Worm (Caenorhabditis elegans) whole organism, L4/young adult: ENCODE data around the gene C04E6.4.

ENCODE experiments used
- W03F9.2 ChIP-seq: fragments of 150-350 bp; optimal IDR thresholded peaks from 2 replicates; lab custom pipeline; 2014; ENCODE audit warnings: missing biosample characterization, missing genetic modification characterization
- dao-5 ChIP-seq: sonication (generic microtip); optimal IDR thresholded peaks from 2 replicates; lab custom pipeline; 2016; ENCODE audit warnings: missing genotype, missing genetic modification characterization, moderate library complexity, missing compliant biosample characterization
- him-1 ChIP-seq: sonication (generic microtip); optimal IDR thresholded peaks from 2 replicates; lab custom pipeline; 2016; ENCODE audit warnings: missing genotype, missing genetic modification reagents, missing genetic modification characterization, missing compliant biosample characterization

- no peak for TF ChIP-seq W03F9.2 (tag; lab: Kevin White, UChicago)
- TF ChIP-seq him-1 (tag; lab: Kevin White, UChicago), result no peak
- TF ChIP-seq dao-5 (tag; lab: Kevin White, UChicago), result no peak
These were observed 36.0 kb downstream of the C04E6.4 start, which contains the start of gene pst-1 for ce11 chrV:5943167-5943566.
